Worm (Caenorhabditis elegans) whole organism, young adult: Measurements from ENCODE around the gene B0304.4.

ENCODE experiments used
- B0035.1 ChIP-seq: sonication (generic microtip); optimal IDR thresholded peaks from 2 replicates; lab custom pipeline; 2016; ENCODE audit warnings: missing genetic modification characterization, mild to moderate bottlenecking, missing compliant biosample characterization, missing genotype, missing genetic modification reagents
- C17E4.6 ChIP-seq: fragments of 200-800 bp; sonication (Bioruptor generic); IDR thresholded peaks from 2 replicates; pipeline ENCODE4 v1.3.6; 2022; ENCODE audit warnings: missing genetic modification reagents, missing genetic modification characterization, missing compliant biosample characterization
- D2030.7 ChIP-seq: fragments of 200-800 bp; sonication (Bioruptor generic); IDR thresholded peaks from 2 replicates; pipeline ENCODE4 v1.3.6; 2022; ENCODE audit warnings: missing genetic modification reagents, missing genetic modification characterization, missing compliant biosample characterization
- F10E7.11 ChIP-seq: sonication (generic microtip); optimal IDR thresholded peaks from 2 replicates; lab custom pipeline; 2017; ENCODE audit warnings: mild to moderate bottlenecking, missing genetic modification characterization, moderate library complexity, missing compliant biosample characterization
- F37B4.10 ChIP-seq: fragments of 200-800 bp; sonication (Bioruptor generic); IDR thresholded peaks from 2 replicates; pipeline ENCODE4 v1.3.6; 2022; ENCODE audit warnings: missing genetic modification characterization, missing compliant biosample characterization
- F49E8.2 ChIP-seq: sonication (generic microtip); optimal IDR thresholded peaks from 3 replicates; lab custom pipeline; 2017; ENCODE audit warnings: missing genetic modification characterization, mild to moderate bottlenecking, missing compliant biosample characterization, antibody characterized with exemption, moderate library complexity; ENCODE audit not compliant: insufficient read depth
- F52B5.7 ChIP-seq: sonication (generic microtip); optimal IDR thresholded peaks from 2 replicates; lab custom pipeline; 2016; ENCODE audit warnings: mild to moderate bottlenecking, missing genetic modification characterization, missing compliant biosample characterization
- K11D2.4 ChIP-seq: fragments of 200-800 bp; sonication (Bioruptor generic); IDR thresholded peaks from 2 replicates; pipeline ENCODE4 v1.3.6; 2022; ENCODE audit warnings: missing genetic modification reagents, missing genetic modification characterization, missing compliant biosample characterization
- K12H6.12 ChIP-seq: fragments of 200-800 bp; sonication (Bioruptor generic); optimal IDR thresholded peaks from 2 replicates; lab custom pipeline; 2018; ENCODE audit warnings: mild to moderate bottlenecking, missing genetic modification characterization, missing compliant biosample characterization
- T07F8.4 ChIP-seq: sonication (generic microtip); optimal IDR thresholded peaks from 2 replicates; lab custom pipeline; 2016; ENCODE audit warnings: mild to moderate bottlenecking, missing genetic modification characterization, moderate library complexity, missing compliant biosample characterization
- Y53F4B.3 ChIP-seq: fragments of 200-800 bp; sonication (Bioruptor generic); IDR thresholded peaks from 2 replicates; pipeline ENCODE4 v1.3.6; 2022; ENCODE audit warnings: missing genetic modification reagents, missing genetic modification characterization, missing compliant biosample characterization
- Y56A3A.18 ChIP-seq: fragments of 200-800 bp; sonication (Bioruptor generic); IDR thresholded peaks from 2 replicates; pipeline ENCODE4 v1.3.6; 2022; ENCODE audit warnings: missing genetic modification reagents, missing genetic modification characterization, missing compliant biosample characterization
- Y95B8A.8 ChIP-seq: fragments of 200-800 bp; sonication (Bioruptor generic); IDR thresholded peaks from 2 replicates; pipeline ENCODE4 v1.3.6; 2022; ENCODE audit warnings: missing genetic modification reagents, missing genetic modification characterization, missing compliant biosample characterization
- ZK185.1 ChIP-seq: sonication (generic microtip); optimal IDR thresholded peaks from 2 replicates; lab custom pipeline; 2016; ENCODE audit warnings: mild to moderate bottlenecking, missing genetic modification characterization, missing compliant biosample characterization; ENCODE audit not compliant: poor library complexity, severe bottlenecking
- aptf-3 ChIP-seq: fragments of 200-800 bp; sonication (Bioruptor generic); IDR thresholded peaks from 2 replicates; pipeline ENCODE4 v1.3.6; 2022; ENCODE audit warnings: missing genetic modification characterization, missing compliant biosample characterization
- cebp-2 ChIP-seq: fragments of 200-800 bp; sonication (Bioruptor generic); IDR thresholded peaks from 2 replicates; pipeline ENCODE4 v1.3.6; 2022; ENCODE audit warnings: missing genetic modification characterization, missing compliant biosample characterization
- ceh-100 ChIP-seq: fragments of 200-800 bp; sonication (Bioruptor generic); IDR thresholded peaks from 2 replicates; pipeline ENCODE4 v1.3.6; 2022; ENCODE audit warnings: missing genetic modification reagents, missing genetic modification characterization, missing compliant biosample characterization
- ceh-27 ChIP-seq: fragments of 200-800 bp; sonication (Bioruptor generic); optimal IDR thresholded peaks from 2 replicates; lab custom pipeline; 2018; ENCODE audit warnings: mild to moderate bottlenecking, missing genetic modification characterization, moderate library complexity, missing compliant biosample characterization
- ceh-58 ChIP-seq: fragments of 200-800 bp; sonication (Bioruptor generic); IDR thresholded peaks from 2 replicates; pipeline ENCODE4 v1.3.6; 2022; ENCODE audit warnings: missing genetic modification characterization, missing compliant biosample characterization
- die-1 ChIP-seq: sonication (generic microtip); optimal IDR thresholded peaks from 2 replicates; lab custom pipeline; 2016; ENCODE audit warnings: missing genotype, mild to moderate bottlenecking, missing genetic modification characterization, missing compliant biosample characterization
- dpff-1 ChIP-seq: sonication (generic microtip); optimal IDR thresholded peaks from 2 replicates; lab custom pipeline; 2017; ENCODE audit warnings: mild to moderate bottlenecking, missing genetic modification characterization, missing compliant biosample characterization
- dpl-1 ChIP-seq: fragments of 150-350 bp; optimal IDR thresholded peaks from 2 replicates; lab custom pipeline; 2014; ENCODE audit warnings: missing biosample characterization, missing genetic modification reagents, missing genetic modification characterization
- hlh-26 ChIP-seq: fragments of 200-800 bp; sonication (Bioruptor generic); conservative IDR thresholded peaks from 2 replicates; pipeline ENCODE4 v1.3.6; 2022; ENCODE audit warnings: missing genetic modification reagents, missing genetic modification characterization, missing compliant biosample characterization
- lin-26 ChIP-seq: fragments of 200-800 bp; sonication (Bioruptor generic); IDR thresholded peaks from 2 replicates; pipeline ENCODE4 v1.3.6; 2022; ENCODE audit warnings: missing genetic modification reagents, missing genetic modification characterization, missing compliant biosample characterization
- lin-54 ChIP-seq: fragments of 200-800 bp; sonication (Bioruptor generic); optimal IDR thresholded peaks from 2 replicates; lab custom pipeline; 2018; ENCODE audit warnings: mild to moderate bottlenecking, missing genetic modification characterization, missing compliant biosample characterization
- lsl-1 ChIP-seq: fragments of 200-800 bp; sonication (Bioruptor generic); optimal IDR thresholded peaks from 2 replicates; lab custom pipeline; 2018; ENCODE audit warnings: mild to moderate bottlenecking, missing genetic modification characterization, moderate library complexity, missing compliant biosample characterization
- madf-10 ChIP-seq: sonication (generic microtip); optimal IDR thresholded peaks from 2 replicates; lab custom pipeline; 2016; ENCODE audit warnings: mild to moderate bottlenecking, missing genetic modification characterization, missing compliant biosample characterization
- mcd-1 ChIP-seq: fragments of 200-800 bp; sonication (Bioruptor generic); IDR thresholded peaks from 2 replicates; pipeline ENCODE4 v1.3.6; 2022; ENCODE audit warnings: missing genetic modification reagents, missing genetic modification characterization, missing compliant biosample characterization
- nfya-1 ChIP-seq: sonication (generic microtip); optimal IDR thresholded peaks from 2 replicates; lab custom pipeline; 2017; ENCODE audit warnings: antibody characterized with exemption, missing compliant biosample characterization, missing genetic modification characterization, borderline replicate concordance; ENCODE audit not compliant: insufficient read depth
- nfya-2 ChIP-seq: fragments of 200-800 bp; sonication (Bioruptor generic); IDR thresholded peaks from 2 replicates; pipeline ENCODE4 v1.3.6; 2022; ENCODE audit warnings: missing genetic modification reagents, missing genetic modification characterization, missing compliant biosample characterization
- nhr-120 ChIP-seq: fragments of 200-800 bp; sonication (Bioruptor generic); IDR thresholded peaks from 2 replicates; pipeline ENCODE4 v1.3.6; 2022; ENCODE audit warnings: missing genetic modification characterization, missing compliant biosample characterization
- nhr-27 ChIP-seq: fragments of 200-800 bp; sonication (Bioruptor generic); optimal IDR thresholded peaks from 2 replicates; lab custom pipeline; 2018; ENCODE audit warnings: mild to moderate bottlenecking, missing genetic modification characterization, moderate library complexity, missing compliant biosample characterization
- repo-1 ChIP-seq: sonication (generic microtip); optimal IDR thresholded peaks from 2 replicates; lab custom pipeline; 2017; ENCODE audit warnings: mild to moderate bottlenecking, missing genetic modification characterization, missing compliant biosample characterization
- ztf-25 ChIP-seq: fragments of 200-800 bp; sonication (Bioruptor generic); IDR thresholded peaks from 2 replicates; pipeline ENCODE4 v1.3.6; 2022; ENCODE audit warnings: missing genetic modification reagents, missing genetic modification characterization, missing compliant biosample characterization

Gene B0304.4

ce11 chrII:4518300-4518907 lies 4.6 kb downstream of the B0304.4 start, which contains the start of gene hlh-1:
TSS of gene hlh-1 (plus strand) at chrII:4518574.
- TF ChIP-seq aptf-3 (no peak), K12H6.12 (tag; lab: Kevin White, UChicago) (peak; percentile 3)

ce11 chrII:4517254-4517653 lies 5.8 kb downstream of the B0304.4 start:
- no peak for TF ChIP-seq repo-1 (tag; lab: Kevin White, UChicago)
- TF ChIP-seq nfya-1 (tag; lab: Kevin White, UChicago): no peak
- no peak for TF ChIP-seq Y56A3A.18
- TF ChIP-seq Y53F4B.3: no peak
- TF ChIP-seq mcd-1: no peak
- TF ChIP-seq F49E8.2 (tag; lab: Kevin White, UChicago): no peak
- no peak for TF ChIP-seq hlh-26 (GFP tag; lab: Robert Waterston, UW)
- no peak for TF ChIP-seq ZK185.1 (tag; lab: Kevin White, UChicago)
- TF ChIP-seq K12H6.12 (tag; lab: Kevin White, UChicago): no peak

ce11 chrII:4516291-4516690 lies 6.7 kb downstream of the B0304.4 start:
- TF ChIP-seq hlh-26 (GFP tag; lab: Robert Waterston, UW) (no peak), Y95B8A.8 (GFP tag; lab: Robert Waterston, UW) (no peak), madf-10 (tag; lab: Kevin White, UChicago) (no peak), D2030.7 (GFP tag; lab: Robert Waterston, UW) (no peak), cebp-2 (GFP tag; lab: Robert Waterston, UW) (no peak), dpl-1 (GFP tag; lab: Kevin White, UChicago) (no peak), K11D2.4 (no peak), lin-54 (no peak), die-1 (tag; lab: Kevin White, UChicago) (no peak), lin-26 (no peak), nfya-2 (no peak), nhr-27 (tag; lab: Kevin White, UChicago) (no peak), dpff-1 (tag; lab: Kevin White, UChicago) (no peak), C17E4.6 (no peak), ceh-100 (GFP tag; lab: Robert Waterston, UW) (no peak), T07F8.4 (no peak)

- TF ChIP-seq F10E7.11 (tag; lab: Kevin White, UChicago) (no peak), repo-1 (tag; lab: Kevin White, UChicago) (no peak), B0035.1 (tag; lab: Kevin White, UChicago) (no peak), F52B5.7 (tag; lab: Kevin White, UChicago) (no peak), F37B4.10 (no peak), ztf-25 (no peak)
These were observed 11.1 kb downstream of the B0304.4 start, which contains the start of gene cyp-23A1 for ce11 chrII:4511911-4512310. TSS of gene cyp-23A1 (plus strand) at chrII:4512211.

ce11 chrII:4510684-4511083 lies 12.3 kb downstream of the B0304.4 start:
- TF ChIP-seq nhr-120 (GFP tag; lab: Robert Waterston, UW) (no peak), ceh-27 (no peak), ceh-58 (GFP tag; lab: Robert Waterston, UW) (no peak), lsl-1 (GFP tag; lab: Kevin White, UChicago) (no peak)
- TF ChIP-seq, all 124 proteins: peak for 0
